Worm (Caenorhabditis elegans) whole organism, late embryonic: Measurements from ENCODE around the gene mboa-6.

ENCODE experiments used
- ama-1 ChIP-seq: fragments of 150-350 bp; optimal IDR thresholded peaks from 2 replicates; lab custom pipeline; 2014
- elt-2 ChIP-seq: sonication (generic microtip); optimal IDR thresholded peaks from 2 replicates; lab custom pipeline; 2016; ENCODE audit warnings: missing genetic modification reagents, missing genetic modification characterization, missing compliant biosample characterization
- gmeb-2 ChIP-seq: sonication (generic microtip); optimal IDR thresholded peaks from 2 replicates; lab custom pipeline; 2016; ENCODE audit warnings: missing genetic modification characterization, inconsistent platforms, missing compliant biosample characterization
- hlh-13 ChIP-seq: fragments of 200-800 bp; sonication (Bioruptor generic); optimal IDR thresholded peaks from 2 replicates; lab custom pipeline; 2018; ENCODE audit warnings: mild to moderate bottlenecking, missing genetic modification characterization, missing compliant biosample characterization
- nfya-1 ChIP-seq: sonication (generic microtip); optimal IDR thresholded peaks from 2 replicates; lab custom pipeline; 2017; ENCODE audit warnings: missing genetic modification characterization, mild to moderate bottlenecking, missing compliant biosample characterization, antibody characterized with exemption, moderate library complexity
- npax-4 ChIP-seq: sonication (generic microtip); optimal IDR thresholded peaks from 2 replicates; lab custom pipeline; 2016; ENCODE audit warnings: missing genetic modification characterization, missing compliant biosample characterization
- odd-2 ChIP-seq: sonication (generic microtip); optimal IDR thresholded peaks from 2 replicates; lab custom pipeline; 2017; ENCODE audit warnings: antibody characterized with exemption, mild to moderate bottlenecking, missing genetic modification characterization, missing compliant biosample characterization
- rnt-1 ChIP-seq: sonication (generic microtip); optimal IDR thresholded peaks from 2 replicates; lab custom pipeline; 2016; ENCODE audit warnings: missing genetic modification characterization, missing compliant biosample characterization
- unc-42 ChIP-seq: sonication (generic microtip); optimal IDR thresholded peaks from 2 replicates; lab custom pipeline; 2016; ENCODE audit warnings: missing genotype, missing genetic modification characterization, missing compliant biosample characterization
- unc-55 ChIP-seq: sonication (generic microtip); optimal IDR thresholded peaks from 2 replicates; lab custom pipeline; 2017; ENCODE audit warnings: missing biosample characterization, missing genetic modification reagents, missing genetic modification characterization

DNA sequence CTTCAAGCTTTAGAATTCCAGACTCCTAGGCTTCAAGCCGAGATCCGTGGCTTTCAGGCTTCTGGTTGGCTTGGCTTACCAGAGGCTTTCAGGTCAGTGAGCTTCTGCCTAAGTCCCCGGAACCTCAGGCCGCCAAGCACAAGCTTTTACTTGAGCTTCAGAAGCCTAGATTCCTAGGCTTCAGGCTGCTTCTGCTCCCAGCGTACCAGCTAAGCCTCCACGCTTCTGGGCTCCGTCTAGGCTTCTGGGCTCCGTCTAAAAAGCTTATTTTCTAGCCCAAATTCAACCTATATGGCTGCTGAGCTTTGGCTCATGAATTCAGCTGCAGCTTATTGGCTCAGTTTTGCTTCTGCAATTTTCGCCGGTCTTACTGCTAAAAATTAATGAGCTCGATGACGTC, 36.0 kb downstream of the mboa-6 start:
- no peak for TF ChIP-seq unc-55 (GFP tag; lab: Kevin White, UChicago)
- no peak for TF ChIP-seq elt-2 (tag; lab: Kevin White, UChicago)
- TF ChIP-seq rnt-1: no peak
- no peak for TF ChIP-seq nfya-1 (tag; lab: Kevin White, UChicago)
- no peak for TF ChIP-seq gmeb-2 (tag; lab: Kevin White, UChicago)
- no peak for TF ChIP-seq hlh-13
- no peak for TF ChIP-seq npax-4 (tag; lab: Kevin White, UChicago)
- TF ChIP-seq unc-42 (tag; lab: Kevin White, UChicago): no peak
- TF ChIP-seq ama-1: no peak
- TF ChIP-seq odd-2: no peak
